Worm (Caenorhabditis elegans) whole organism, mixed stage, embryonic: Measurements from ENCODE around the gene hgrs-1.

ENCODE experiments used
- ceh-83 ChIP-seq: fragments of 200-800 bp; sonication (Bioruptor generic); optimal IDR thresholded peaks from 2 replicates; lab custom pipeline; 2018; ENCODE audit warnings: mild to moderate bottlenecking, missing genetic modification characterization, missing compliant biosample characterization
- ces-1 ChIP-seq: fragments of 150-350 bp; optimal IDR thresholded peaks from 2 replicates; lab custom pipeline; 2014; ENCODE audit warnings: missing biosample characterization, missing genetic modification reagents, missing genetic modification characterization
- elt-1 ChIP-seq: sonication (generic microtip); optimal IDR thresholded peaks from 2 replicates; lab custom pipeline; 2017; ENCODE audit warnings: missing genetic modification characterization, mild to moderate bottlenecking, missing compliant biosample characterization, antibody characterized with exemption, moderate library complexity, borderline replicate concordance; ENCODE audit not compliant: insufficient read depth
- elt-3 ChIP-seq: fragments of 150-350 bp; optimal IDR thresholded peaks from 2 replicates; lab custom pipeline; 2014; ENCODE audit warnings: missing biosample characterization, missing genetic modification characterization
- nhr-12 ChIP-seq: fragments of 150-350 bp; optimal IDR thresholded peaks from 2 replicates; lab custom pipeline; 2014; ENCODE audit warnings: missing biosample characterization, missing genetic modification characterization
- nhr-237 ChIP-seq: fragments of 150-350 bp; optimal IDR thresholded peaks from 2 replicates; lab custom pipeline; 2014; ENCODE audit warnings: missing biosample characterization, missing genetic modification characterization
- nhr-76 ChIP-seq: sonication (generic microtip); optimal IDR thresholded peaks from 2 replicates; lab custom pipeline; 2017; ENCODE audit warnings: missing biosample characterization, missing genetic modification characterization
- pha-4 ChIP-seq: fragments of 150-350 bp; optimal IDR thresholded peaks from 2 replicates; lab custom pipeline; 2018; ENCODE audit warnings: missing biosample characterization, missing genetic modification reagents, missing genetic modification characterization
- snpc-4 ChIP-seq: fragments of 150-350 bp; optimal IDR thresholded peaks from 2 replicates; lab custom pipeline; 2014; ENCODE audit warnings: missing biosample characterization, missing genetic modification characterization
- tbx-8 ChIP-seq: fragments of 200-800 bp; sonication (Bioruptor generic); optimal IDR thresholded peaks from 2 replicates; lab custom pipeline; 2018; ENCODE audit warnings: mild to moderate bottlenecking, missing genetic modification characterization, moderate library complexity, missing compliant biosample characterization
- unc-39 ChIP-seq: fragments of 150-350 bp; optimal IDR thresholded peaks from 2 replicates; lab custom pipeline; 2014; ENCODE audit warnings: missing biosample characterization, missing genetic modification characterization
- unc-62 ChIP-seq: fragments of 150-350 bp; optimal IDR thresholded peaks from 2 replicates; lab custom pipeline; 2014; ENCODE audit warnings: missing biosample characterization, missing genetic modification reagents, missing genetic modification characterization
- ztf-11 ChIP-seq: fragments of 150-350 bp; optimal IDR thresholded peaks from 2 replicates; lab custom pipeline; 2014; ENCODE audit warnings: missing biosample characterization, missing genetic modification characterization

- TF ChIP-seq elt-3 (tag; lab: Kevin White, UChicago), result no peak
- no peak for TF ChIP-seq unc-39 (tag; lab: Kevin White, UChicago)
- no peak for TF ChIP-seq nhr-76 (tag; lab: Kevin White, UChicago)
- no peak for TF ChIP-seq nhr-12
- no peak for TF ChIP-seq pha-4 (tag; lab: Kevin White, UChicago)
- no peak for TF ChIP-seq snpc-4
- no peak for TF ChIP-seq ces-1 (GFP tag; lab: Kevin White, UChicago)
- TF ChIP-seq nhr-237 (tag; lab: Kevin White, UChicago), result no peak
- TF ChIP-seq tbx-8, result no peak
- no peak for TF ChIP-seq ceh-83
- no peak for TF ChIP-seq elt-1 (tag; lab: Kevin White, UChicago)
- TF ChIP-seq ztf-11 (tag; lab: Kevin White, UChicago), result no peak
- no peak for TF ChIP-seq unc-62 (GFP tag; lab: Kevin White, UChicago)
Observed at ce11 chrIV:8199824-8200223, 6.0 kb downstream of the hgrs-1 start.
